Fruit fly (Drosophila melanogaster): Measurements from ENCODE around the gene CG31517.

The CG31517 gene

dm6 chr3R:13939353-13940049 lies 8.7 kb upstream of the CG31517 start:
- peak; percentile 28 for TF ChIP-seq HLH106 (tag; optimal IDR thresholded peaks at IDR 0.05)
- peak; percentile 53 for TF ChIP-seq OdsH (GFP tag; optimal IDR thresholded peaks at IDR 0.05)
- peak; percentile 46 for TF ChIP-seq Sp1 (GFP tag; optimal IDR thresholded peaks at IDR 0.05)
- no peak for TF ChIP-seq dl (GFP tag; optimal IDR thresholded peaks at IDR 0.05; ENCODE audit: insufficient read depth in 1 of 2, partially characterized antibody in 2 of 2)
- TF ChIP-seq dmrt93B (GFP tag; optimal IDR thresholded peaks at IDR 0.05), result peak; percentile 3
- no peak for TF ChIP-seq Myc (optimal IDR thresholded peaks at IDR 0.05)
- TF ChIP-seq rgr (GFP tag; optimal IDR thresholded peaks at IDR 0.05), result peak; percentile 7
- peak; percentile 40 for TF ChIP-seq psq (GFP tag; optimal IDR thresholded peaks at IDR 0.05)
- peak in 1 of 2 experiments; percentile 55 for TF ChIP-seq foxo (GFP tag; optimal IDR thresholded peaks at IDR 0.05)

DNA sequence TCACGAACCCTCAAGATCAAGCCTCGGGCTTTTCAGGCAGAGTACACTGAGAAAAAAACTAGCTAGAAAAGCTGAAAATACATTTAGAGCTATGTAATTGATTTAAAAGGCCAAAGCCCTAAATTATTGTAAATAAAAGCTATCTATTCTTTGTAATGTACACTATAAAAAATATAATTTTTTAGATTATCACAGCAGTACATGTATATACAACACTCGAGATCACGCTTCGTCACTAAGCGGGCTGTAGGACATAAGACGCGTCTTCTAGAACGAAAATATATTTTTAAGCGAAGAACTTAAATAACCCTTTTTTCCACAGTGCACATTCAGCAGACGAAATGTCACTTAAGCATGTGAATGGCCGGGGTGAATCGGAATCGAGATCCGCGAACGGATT lies 6.8 kb upstream of the CG31517 start:
- TF ChIP-seq Rel (GFP tag; optimal IDR thresholded peaks at IDR 0.05) (no peak), Rel (tag; optimal IDR thresholded peaks at IDR 0.05) (no peak), Hr78 (GFP tag; optimal IDR thresholded peaks at IDR 0.05) (no peak), fru (GFP tag; optimal IDR thresholded peaks at IDR 0.05) (peak; percentile 63), Myc (optimal IDR thresholded peaks at IDR 0.05) (no peak), Hnf4 (GFP tag; optimal IDR thresholded peaks at IDR 0.05) (no peak), Sp1 (GFP tag; optimal IDR thresholded peaks at IDR 0.05) (peak; percentile 64), dmrt93B (GFP tag; optimal IDR thresholded peaks at IDR 0.05) (peak; percentile 50), Jra (GFP tag; optimal IDR thresholded peaks at IDR 0.05) (no peak), foxo (GFP tag; optimal IDR thresholded peaks at IDR 0.05) (peak in 1 of 2 experiments; percentile 70), ey (GFP tag; optimal IDR thresholded peaks at IDR 0.05) (peak; percentile 45), woc (GFP tag; optimal IDR thresholded peaks at IDR 0.05) (peak; percentile 29), CG32264 (GFP tag; optimal IDR thresholded peaks at IDR 0.05) (no peak), brk (GFP tag; optimal IDR thresholded peaks at IDR 0.05) (peak; percentile 17), Mio (GFP tag; optimal IDR thresholded peaks at IDR 0.05) (no peak), h (GFP tag; optimal IDR thresholded peaks at IDR 0.05) (peak; percentile 65), N (GFP tag; optimal IDR thresholded peaks at IDR 0.05) (no peak), CG9705 (GFP tag; optimal IDR thresholded peaks at IDR 0.05) (peak; percentile 22), sv (GFP tag; optimal IDR thresholded peaks at IDR 0.05) (no peak), Dfd (GFP tag; optimal IDR thresholded peaks at IDR 0.05) (no peak), br (GFP tag; optimal IDR thresholded peaks at IDR 0.05) (peak; percentile 20), CrebA (GFP tag; optimal IDR thresholded peaks at IDR 0.05; ENCODE audit: borderline replicate concordance) (no peak), OdsH (GFP tag; optimal IDR thresholded peaks at IDR 0.05) (peak; percentile 59), jim (GFP tag; optimal IDR thresholded peaks at IDR 0.05) (no peak), lola (GFP tag; optimal IDR thresholded peaks at IDR 0.05) (no peak), usp (GFP tag; optimal IDR thresholded peaks at IDR 0.05) (no peak), pan (optimal IDR thresholded peaks at IDR 0.05) (no peak), psq (GFP tag; optimal IDR thresholded peaks at IDR 0.05) (peak; percentile 28), Vsx2 (GFP tag; optimal IDR thresholded peaks at IDR 0.05; ENCODE audit: partially characterized antibody) (no peak), HLH106 (tag; optimal IDR thresholded peaks at IDR 0.05) (peak; percentile 65), Dif (GFP tag; optimal IDR thresholded peaks at IDR 0.05; ENCODE audit: partially characterized antibody) (no peak), tai (GFP tag; optimal IDR thresholded peaks at IDR 0.05) (peak; percentile 6), GATAd (GFP tag; optimal IDR thresholded peaks at IDR 0.05) (no peak), rgr (GFP tag; optimal IDR thresholded peaks at IDR 0.05) (peak; percentile 52), dsf (GFP tag; optimal IDR thresholded peaks at IDR 0.05; ENCODE audit: borderline replicate concordance) (no peak), Hr83 (GFP tag; optimal IDR thresholded peaks at IDR 0.05; ENCODE audit: poor library complexity, severe bottlenecking) (no peak), Abd-B (GFP tag; optimal IDR thresholded peaks at IDR 0.05) (no peak), dl (GFP tag; optimal IDR thresholded peaks at IDR 0.05; ENCODE audit: insufficient read depth in 1 of 2, partially characterized antibody in 2 of 2) (no peak), sage (GFP tag; optimal IDR thresholded peaks at IDR 0.05) (peak; percentile 4)
